Worm (Caenorhabditis elegans) whole organism, L1 larva: ENCODE results near the gene mpz-1.

ENCODE experiments used
- C04F5.9 ChIP-seq: sonication (generic microtip); optimal IDR thresholded peaks from 2 replicates; lab custom pipeline; 2016; ENCODE audit warnings: missing genetic modification characterization, missing compliant biosample characterization
- C34B4.2 ChIP-seq: sonication (generic microtip); optimal IDR thresholded peaks from 2 replicates; lab custom pipeline; 2017; ENCODE audit warnings: mild to moderate bottlenecking, missing genetic modification characterization, missing compliant biosample characterization
- alr-1 ChIP-seq: fragments of 200-800 bp; sonication (Bioruptor generic); optimal IDR thresholded peaks from 2 replicates; lab custom pipeline; 2018; ENCODE audit warnings: borderline replicate concordance, mild to moderate bottlenecking, missing genetic modification characterization, missing compliant biosample characterization
- blmp-1 ChIP-seq: fragments of 150-350 bp; optimal IDR thresholded peaks from 2 replicates; lab custom pipeline; 2014; ENCODE audit warnings: missing biosample characterization, missing genetic modification characterization
- ceh-82 ChIP-seq, 3 experiments: fragments of 150-350 bp in 1 of 3; sonication (generic microtip) in 2 of 3; optimal IDR thresholded peaks; 2 replicates each; lab custom pipeline; 2014 to 2017; ENCODE audit warnings: missing biosample characterization in 3 of 3, missing genetic modification characterization in 3 of 3
- ces-1 ChIP-seq: fragments of 150-350 bp; optimal IDR thresholded peaks from 2 replicates; lab custom pipeline; 2014; ENCODE audit warnings: missing biosample characterization, missing genetic modification reagents, missing genetic modification characterization
- dpl-1 ChIP-seq, 3 experiments: fragments of 150-350 bp in 2 of 3; sonication (generic microtip) in 1 of 3; optimal IDR thresholded peaks; 2 replicates each; lab custom pipeline; 2014 to 2017; ENCODE audit warnings: missing biosample characterization in 3 of 3, missing genetic modification characterization in 3 of 3, missing genetic modification reagents in 3 of 3
- dsc-1 ChIP-seq: sonication (generic microtip); optimal IDR thresholded peaks from 2 replicates; lab custom pipeline; 2016; ENCODE audit warnings: mild to moderate bottlenecking, missing genetic modification characterization, missing compliant biosample characterization
- ets-5 ChIP-seq: fragments of 200-800 bp; sonication (Bioruptor generic); IDR thresholded peaks from 2 replicates; pipeline ENCODE4 v1.3.6; 2022; ENCODE audit warnings: missing genetic modification characterization, missing compliant biosample characterization
- fkh-10 ChIP-seq: sonication (generic microtip); optimal IDR thresholded peaks from 2 replicates; lab custom pipeline; 2017; ENCODE audit warnings: missing biosample characterization, missing genetic modification reagents, missing genetic modification characterization
- fkh-8 ChIP-seq: sonication (generic microtip); optimal IDR thresholded peaks from 2 replicates; lab custom pipeline; 2016; ENCODE audit warnings: mild to moderate bottlenecking, missing genetic modification characterization, missing compliant biosample characterization
- grh-1 ChIP-seq: fragments of 200-800 bp; sonication (Bioruptor generic); IDR thresholded peaks from 2 replicates; pipeline ENCODE4 v1.3.6; 2022; ENCODE audit warnings: missing genetic modification reagents, missing genetic modification characterization, missing compliant biosample characterization
- hpl-2 ChIP-seq: fragments of 150-350 bp; optimal IDR thresholded peaks from 2 replicates; lab custom pipeline; 2014; ENCODE audit warnings: missing biosample characterization, missing genetic modification reagents, missing genetic modification characterization
- isw-1 ChIP-seq: fragments of 200-800 bp; sonication (Bioruptor generic); IDR thresholded peaks from 2 replicates; pipeline ENCODE4 v1.3.6; 2022; ENCODE audit warnings: missing genetic modification characterization, missing compliant biosample characterization
- jun-1 ChIP-seq: fragments of 150-350 bp; optimal IDR thresholded peaks from 2 replicates; lab custom pipeline; 2014; ENCODE audit warnings: missing biosample characterization, missing genetic modification reagents, missing genetic modification characterization
- lin-14 ChIP-seq: fragments of 200-800 bp; sonication (Bioruptor generic); optimal IDR thresholded peaks from 2 replicates; lab custom pipeline; 2018; ENCODE audit warnings: mild to moderate bottlenecking, missing genetic modification characterization, moderate library complexity, missing compliant biosample characterization
- lin-35 ChIP-seq, 2 experiments: fragments of 150-350 bp; optimal IDR thresholded peaks; 2 replicates each; lab custom pipeline; 2014; ENCODE audit warnings: missing biosample characterization in 2 of 2, missing genetic modification characterization in 2 of 2, missing genetic modification reagents in 2 of 2
- lin-39 ChIP-seq: fragments of 150-350 bp; optimal IDR thresholded peaks from 2 replicates; lab custom pipeline; 2014; ENCODE audit warnings: missing biosample characterization, missing genetic modification reagents, missing genetic modification characterization
- lir-3 ChIP-seq: sonication (generic microtip); optimal IDR thresholded peaks from 2 replicates; lab custom pipeline; 2016; ENCODE audit warnings: mild to moderate bottlenecking, missing genetic modification characterization, moderate library complexity, missing compliant biosample characterization; ENCODE audit not compliant: poor library complexity
- lsy-2 ChIP-seq, 2 experiments: fragments of 150-350 bp; optimal IDR thresholded peaks; 2 replicates each; lab custom pipeline; 2014; ENCODE audit warnings: missing biosample characterization in 2 of 2, missing genetic modification characterization in 2 of 2
- mdl-1 ChIP-seq, 2 experiments: fragments of 150-350 bp; optimal IDR thresholded peaks; 2 replicates each; lab custom pipeline; 2014 to 2017; ENCODE audit warnings: missing biosample characterization in 2 of 2, missing genetic modification characterization in 2 of 2, inconsistent platforms in 1 of 2
- mef-2 ChIP-seq: fragments of 150-350 bp; optimal IDR thresholded peaks from 2 replicates; lab custom pipeline; 2014; ENCODE audit warnings: missing biosample characterization, missing genetic modification characterization
- nhr-47 ChIP-seq: sonication (generic microtip); optimal IDR thresholded peaks from 2 replicates; lab custom pipeline; 2016; ENCODE audit warnings: mild to moderate bottlenecking, missing genetic modification characterization, moderate library complexity, missing compliant biosample characterization
- nhr-71 ChIP-seq: sonication (generic microtip); optimal IDR thresholded peaks from 2 replicates; lab custom pipeline; 2016; ENCODE audit warnings: mild to moderate bottlenecking, missing genetic modification characterization, moderate library complexity, missing compliant biosample characterization
- nhr-90 ChIP-seq: sonication (generic microtip); optimal IDR thresholded peaks from 2 replicates; lab custom pipeline; 2016; ENCODE audit warnings: mild to moderate bottlenecking, missing genetic modification characterization, missing compliant biosample characterization; ENCODE audit not compliant: poor library complexity
- pqm-1 ChIP-seq: sonication (generic microtip); optimal IDR thresholded peaks from 3 replicates; lab custom pipeline; 2017; ENCODE audit warnings: missing biosample characterization, missing genetic modification characterization
- rnt-1 ChIP-seq: sonication (generic microtip); optimal IDR thresholded peaks from 2 replicates; lab custom pipeline; 2016; ENCODE audit warnings: mild to moderate bottlenecking, missing genetic modification characterization, moderate library complexity, missing compliant biosample characterization
- snpc-4 ChIP-seq: fragments of 150-350 bp; optimal IDR thresholded peaks from 2 replicates; lab custom pipeline; 2014; ENCODE audit warnings: missing biosample characterization, missing genetic modification characterization
- snu-23 ChIP-seq: sonication (generic microtip); optimal IDR thresholded peaks from 2 replicates; lab custom pipeline; 2016; ENCODE audit warnings: missing genetic modification characterization, missing compliant biosample characterization
- sox-4 ChIP-seq: sonication (generic microtip); optimal IDR thresholded peaks from 2 replicates; lab custom pipeline; 2016; ENCODE audit warnings: missing genetic modification characterization, missing compliant biosample characterization
- sptf-1 ChIP-seq: fragments of 150-350 bp; optimal IDR thresholded peaks from 2 replicates; lab custom pipeline; 2014; ENCODE audit warnings: missing biosample characterization, missing genetic modification characterization
- swsn-7 ChIP-seq: sonication (generic microtip); optimal IDR thresholded peaks from 2 replicates; lab custom pipeline; 2016; ENCODE audit warnings: missing genetic modification characterization, missing compliant biosample characterization
- tlp-1 ChIP-seq: fragments of 150-350 bp; optimal IDR thresholded peaks from 2 replicates; lab custom pipeline; 2014; ENCODE audit warnings: missing biosample characterization, missing genetic modification characterization
- unc-30 ChIP-seq: sonication (generic microtip); optimal IDR thresholded peaks from 2 replicates; lab custom pipeline; 2017; ENCODE audit warnings: missing biosample characterization, missing genetic modification characterization
- unc-62 ChIP-seq: fragments of 150-350 bp; optimal IDR thresholded peaks from 2 replicates; lab custom pipeline; 2014; ENCODE audit warnings: missing biosample characterization, missing genetic modification reagents, missing genetic modification characterization
- unc-98 ChIP-seq: fragments of 200-800 bp; sonication (Bioruptor generic); IDR thresholded peaks from 2 replicates; pipeline ENCODE4 v1.3.6; 2022; ENCODE audit warnings: missing genetic modification characterization, missing compliant biosample characterization
- vab-15 ChIP-seq: sonication (generic microtip); optimal IDR thresholded peaks from 2 replicates; lab custom pipeline; 2017; ENCODE audit warnings: missing genotype, mild to moderate bottlenecking, missing genetic modification characterization, missing compliant biosample characterization
- zag-1 ChIP-seq: fragments of 150-350 bp; optimal IDR thresholded peaks from 2 replicates; lab custom pipeline; 2014; ENCODE audit warnings: missing biosample characterization, missing genetic modification characterization
- zip-4 ChIP-seq: fragments of 200-800 bp; sonication (Bioruptor generic); optimal IDR thresholded peaks from 2 replicates; lab custom pipeline; 2018; ENCODE audit warnings: mild to moderate bottlenecking, missing genetic modification characterization, moderate library complexity, missing compliant biosample characterization
- ztf-11 ChIP-seq, 2 experiments: sonication (generic microtip); optimal IDR thresholded peaks; 2 replicates each; lab custom pipeline; 2016 to 2017; ENCODE audit warnings: missing genetic modification characterization in 2 of 2, missing biosample characterization in 1 of 2, missing compliant biosample characterization in 1 of 2

mpz-1 gene

ce11 chrII:10783201-10783962 lies 5.5 kb upstream of the mpz-1 start, which contains the start of gene ect-2 (continued):
- peak; percentile 77 to 93 for TF ChIP-seq lin-35 (GFP tag; optimal IDR thresholded peaks at IDR 0.05; lab: Kevin White, UChicago)
- TF ChIP-seq grh-1 (GFP tag; lab: Robert Waterston, UW): no peak
- TF ChIP-seq unc-98 (GFP tag; lab: Robert Waterston, UW): no peak
- TF ChIP-seq sptf-1: no peak
- no peak for TF ChIP-seq C34B4.2 (tag; lab: Kevin White, UChicago)
- no peak for TF ChIP-seq hpl-2
- TF ChIP-seq nhr-90 (tag; lab: Kevin White, UChicago): no peak
- TF ChIP-seq blmp-1 (tag; lab: Kevin White, UChicago): peak; percentile 13
- TF ChIP-seq zip-4: no peak
- TF ChIP-seq zag-1 (tag; lab: Kevin White, UChicago): no peak
- TF ChIP-seq mef-2 (tag; lab: Kevin White, UChicago): no peak
- TF ChIP-seq, all 84 proteins: peak for 9

- TF ChIP-seq ces-1 (GFP tag; lab: Kevin White, UChicago) (peak; percentile 50), fkh-8 (peak; percentile 0), nhr-47 (tag; lab: Kevin White, UChicago) (peak; percentile 20), rnt-1 (tag; lab: Kevin White, UChicago) (peak; percentile 11), nhr-71 (tag; lab: Kevin White, UChicago) (peak; percentile 23), lin-14 (peak; percentile 47), fkh-10 (GFP tag; lab: Kevin White, UChicago) (peak; percentile 24), lsy-2 (tag; optimal IDR thresholded peaks at IDR 0.05; lab: Kevin White, UChicago) (no peak), blmp-1 (tag; lab: Kevin White, UChicago) (no peak)
- TF ChIP-seq, all 84 proteins: peak for 7
Measured at ce11 chrII:10769291-10769690, 8.6 kb downstream of the mpz-1 start.

ce11 chrII:10767977-10768376 lies 9.9 kb downstream of the mpz-1 start:
- no peak for TF ChIP-seq unc-62 (GFP tag; lab: Kevin White, UChicago)
- TF ChIP-seq, all 84 proteins: peak for 0

- TF ChIP-seq snu-23: no peak
- no peak for TF ChIP-seq vab-15 (tag; lab: Kevin White, UChicago)
- no peak for TF ChIP-seq jun-1 (tag; lab: Kevin White, UChicago)
- no peak for TF ChIP-seq isw-1
- TF ChIP-seq nhr-90 (tag; lab: Kevin White, UChicago): no peak
- no peak for TF ChIP-seq dpl-1 (GFP tag; optimal IDR thresholded peaks at IDR 0.05; lab: Kevin White, UChicago)
- no peak for TF ChIP-seq alr-1 (tag; lab: Kevin White, UChicago)
- no peak for TF ChIP-seq ceh-82 (tag; optimal IDR thresholded peaks at IDR 0.05; lab: Kevin White, UChicago)
Measured at ce11 chrII:10766773-10767172, 11.2 kb downstream of the mpz-1 start.

ce11 chrII:10765238-10765637 lies 12.7 kb downstream of the mpz-1 start:
- no peak for TF ChIP-seq tlp-1
- no peak for TF ChIP-seq pqm-1 (tag; lab: Kevin White, UChicago)
- TF ChIP-seq lin-39 (tag; lab: Kevin White, UChicago): no peak
- TF ChIP-seq alr-1 (tag; lab: Kevin White, UChicago): no peak
- no peak for TF ChIP-seq lin-14
- TF ChIP-seq mdl-1 (tag; optimal IDR thresholded peaks at IDR 0.05; lab: Kevin White, UChicago): no peak
- no peak for TF ChIP-seq isw-1
- no peak for TF ChIP-seq ztf-11 (tag; optimal IDR thresholded peaks at IDR 0.05; lab: Kevin White, UChicago)
- TF ChIP-seq vab-15 (tag; lab: Kevin White, UChicago): no peak
- no peak for TF ChIP-seq ets-5
- no peak for TF ChIP-seq lsy-2 (tag; optimal IDR thresholded peaks at IDR 0.05; lab: Kevin White, UChicago)
- TF ChIP-seq lir-3 (tag; lab: Kevin White, UChicago): no peak
- no peak for TF ChIP-seq mef-2 (tag; lab: Kevin White, UChicago)
- no peak for TF ChIP-seq C04F5.9 (tag; lab: Kevin White, UChicago)
- no peak for TF ChIP-seq swsn-7 (tag; lab: Kevin White, UChicago)
- no peak for TF ChIP-seq sox-4 (tag; lab: Kevin White, UChicago)
- TF ChIP-seq snpc-4 (tag; lab: Kevin White, UChicago): no peak
- TF ChIP-seq dsc-1 (tag; lab: Kevin White, UChicago): no peak
- no peak for TF ChIP-seq unc-30 (tag; lab: Kevin White, UChicago)
